Worm (Caenorhabditis elegans): Measurements from ENCODE around the gene rsa-2.

DNA sequence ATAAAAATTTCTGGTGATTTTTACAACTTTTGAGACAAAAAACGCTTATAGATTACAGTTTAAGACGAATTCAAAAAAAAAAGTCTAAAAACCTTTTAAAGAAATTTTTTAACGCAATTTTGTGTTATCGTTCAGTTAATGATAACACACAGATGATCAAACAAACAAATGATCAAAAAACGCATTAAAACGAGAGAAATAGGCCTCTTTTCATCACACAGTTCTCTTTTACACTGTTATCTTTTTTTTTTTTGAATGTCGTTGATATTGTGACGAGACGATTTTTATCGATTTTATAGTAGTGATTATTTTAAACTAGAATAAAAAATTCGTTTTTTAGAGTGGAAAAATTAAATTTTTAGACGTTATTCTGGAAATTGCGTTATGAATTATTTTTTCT, 3.5 kb upstream of the rsa-2 start:
- TF ChIP-seq K12H6.12 (tag; optimal IDR thresholded peaks at IDR 0.05) (no peak), hmg-20 (GFP tag; IDR thresholded peaks at IDR 0.05) (no peak), F57A8.1 (GFP tag; optimal IDR thresholded peaks at IDR 0.05) (no peak), pha-4 (tag; optimal IDR thresholded peaks at IDR 0.05) (no peak), nfya-1 (tag; optimal IDR thresholded peaks at IDR 0.05; ENCODE audit: borderline replicate concordance, insufficient read depth) (no peak), snpc-4 (GFP tag; optimal IDR thresholded peaks at IDR 0.05) (no peak), snpc-4 (tag; optimal IDR thresholded peaks at IDR 0.05) (no peak), F23B12.7 (tag; optimal IDR thresholded peaks at IDR 0.05; ENCODE audit: insufficient read depth) (no peak), T07F8.4 (tag; optimal IDR thresholded peaks at IDR 0.05) (no peak)
